Worm (Caenorhabditis elegans) whole organism, late embryonic: ENCODE results near the gene rrsr-1.

Source experiments
- C08G9.2 ChIP-seq: sonication (generic microtip); optimal IDR thresholded peaks from 2 replicates; lab custom pipeline; 2016; ENCODE audit warnings: mild to moderate bottlenecking, missing genetic modification characterization, moderate library complexity, missing compliant biosample characterization
- C38D4.7 ChIP-seq: fragments of 200-800 bp; sonication (Bioruptor generic); optimal IDR thresholded peaks from 2 replicates; lab custom pipeline; 2018; ENCODE audit warnings: mild to moderate bottlenecking, missing genetic modification characterization, moderate library complexity, missing compliant biosample characterization
- F13H6.1 ChIP-seq: sonication (generic microtip); optimal IDR thresholded peaks from 2 replicates; lab custom pipeline; 2016; ENCODE audit warnings: missing genetic modification characterization, missing compliant biosample characterization
- K02D7.2 ChIP-seq: sonication (generic microtip); optimal IDR thresholded peaks from 2 replicates; lab custom pipeline; 2017; ENCODE audit warnings: mild to moderate bottlenecking, missing genetic modification characterization, missing compliant biosample characterization
- K09A11.1 ChIP-seq: sonication (generic microtip); optimal IDR thresholded peaks from 2 replicates; lab custom pipeline; 2017; ENCODE audit warnings: antibody characterized with exemption, mild to moderate bottlenecking, missing genetic modification characterization, missing compliant biosample characterization; ENCODE audit not compliant: insufficient read depth
- T23F11.4 ChIP-seq: fragments of 200-800 bp; sonication (Bioruptor generic); optimal IDR thresholded peaks from 2 replicates; lab custom pipeline; 2018; ENCODE audit warnings: mild to moderate bottlenecking, missing genetic modification characterization, missing compliant biosample characterization
- Y22D7AL.16 ChIP-seq: sonication (generic microtip); optimal IDR thresholded peaks from 2 replicates; lab custom pipeline; 2016; ENCODE audit warnings: missing genetic modification characterization, missing compliant biosample characterization
- ceh-24 ChIP-seq: sonication (generic microtip); optimal IDR thresholded peaks from 2 replicates; lab custom pipeline; 2016; ENCODE audit warnings: mild to moderate bottlenecking, missing genetic modification characterization, missing compliant biosample characterization
- ceh-30 ChIP-seq: fragments of 150-350 bp; optimal IDR thresholded peaks from 2 replicates; lab custom pipeline; 2014; ENCODE audit warnings: missing biosample characterization, missing genetic modification characterization
- ceh-34 ChIP-seq: sonication (generic microtip); optimal IDR thresholded peaks from 2 replicates; lab custom pipeline; 2016; ENCODE audit warnings: mild to moderate bottlenecking, missing genetic modification characterization, missing compliant biosample characterization
- ceh-45 ChIP-seq: fragments of 200-800 bp; sonication (Bioruptor generic); IDR thresholded peaks from 2 replicates; pipeline ENCODE4 v1.3.6; 2022; ENCODE audit warnings: missing genetic modification reagents, missing genetic modification characterization, missing compliant biosample characterization
- ceh-48 ChIP-seq: sonication (generic microtip); optimal IDR thresholded peaks from 2 replicates; lab custom pipeline; 2016; ENCODE audit warnings: missing genetic modification characterization, inconsistent platforms, missing compliant biosample characterization
- ceh-6 ChIP-seq: fragments of 200-800 bp; sonication (Bioruptor generic); optimal IDR thresholded peaks from 2 replicates; lab custom pipeline; 2018; ENCODE audit warnings: mild to moderate bottlenecking, missing genetic modification characterization, missing compliant biosample characterization
- ceh-9 ChIP-seq: sonication (generic microtip); optimal IDR thresholded peaks from 2 replicates; lab custom pipeline; 2016; ENCODE audit warnings: mild to moderate bottlenecking, missing genetic modification characterization, inconsistent platforms, missing compliant biosample characterization
- che-1 ChIP-seq: sonication (generic microtip); optimal IDR thresholded peaks from 2 replicates; lab custom pipeline; 2016; ENCODE audit warnings: mild to moderate bottlenecking, missing genetic modification characterization, missing compliant biosample characterization
- dmd-4 ChIP-seq: sonication (generic microtip); optimal IDR thresholded peaks from 2 replicates; lab custom pipeline; 2016; ENCODE audit warnings: borderline replicate concordance, missing genetic modification characterization, missing compliant biosample characterization
- eyg-1 ChIP-seq: sonication (generic microtip); optimal IDR thresholded peaks from 2 replicates; lab custom pipeline; 2016; ENCODE audit warnings: missing genotype, missing genetic modification characterization, missing compliant biosample characterization
- hlh-15 ChIP-seq: sonication (generic microtip); optimal IDR thresholded peaks from 2 replicates; lab custom pipeline; 2016; ENCODE audit warnings: missing genetic modification characterization, missing compliant biosample characterization
- hlh-30 ChIP-seq: sonication (generic microtip); optimal IDR thresholded peaks from 2 replicates; lab custom pipeline; 2017; ENCODE audit warnings: antibody characterized with exemption, missing genetic modification characterization, missing compliant biosample characterization; ENCODE audit not compliant: insufficient read depth
- hlh-8 ChIP-seq: sonication (generic microtip); optimal IDR thresholded peaks from 2 replicates; lab custom pipeline; 2016; ENCODE audit warnings: missing genotype, missing genetic modification characterization, missing compliant biosample characterization
- lim-6 ChIP-seq: sonication (generic microtip); optimal IDR thresholded peaks from 2 replicates; lab custom pipeline; 2016; ENCODE audit warnings: missing genetic modification characterization, missing compliant biosample characterization
- npax-4 ChIP-seq: sonication (generic microtip); optimal IDR thresholded peaks from 2 replicates; lab custom pipeline; 2016; ENCODE audit warnings: missing genetic modification characterization, missing compliant biosample characterization
- odd-2 ChIP-seq: sonication (generic microtip); optimal IDR thresholded peaks from 2 replicates; lab custom pipeline; 2017; ENCODE audit warnings: antibody characterized with exemption, mild to moderate bottlenecking, missing genetic modification characterization, missing compliant biosample characterization
- pag-3 ChIP-seq: sonication (generic microtip); optimal IDR thresholded peaks from 2 replicates; lab custom pipeline; 2016; ENCODE audit warnings: missing compliant biosample characterization, missing genetic modification characterization, borderline replicate concordance
- pat-9 ChIP-seq: fragments of 200-800 bp; sonication (Bioruptor generic); optimal IDR thresholded peaks from 2 replicates; lab custom pipeline; 2018; ENCODE audit warnings: mild to moderate bottlenecking, missing genetic modification characterization, moderate library complexity, missing compliant biosample characterization
- pha-4 ChIP-seq: fragments of 150-350 bp; optimal IDR thresholded peaks from 2 replicates; lab custom pipeline; 2018; ENCODE audit warnings: missing biosample characterization, missing genetic modification reagents, missing genetic modification characterization
- pqm-1 ChIP-seq: sonication (generic microtip); optimal IDR thresholded peaks from 2 replicates; lab custom pipeline; 2016; ENCODE audit warnings: missing genetic modification characterization, missing compliant biosample characterization
- pros-1 ChIP-seq: fragments of 150-350 bp; optimal IDR thresholded peaks from 2 replicates; lab custom pipeline; 2014; ENCODE audit warnings: missing biosample characterization, missing genetic modification reagents, missing genetic modification characterization
- sox-2 ChIP-seq: fragments of 200-800 bp; sonication (Bioruptor generic); IDR thresholded peaks from 2 replicates; pipeline ENCODE4 v1.3.6; 2022; ENCODE audit warnings: missing genetic modification reagents, missing genetic modification characterization, missing compliant biosample characterization
- sox-4 ChIP-seq: sonication (generic microtip); optimal IDR thresholded peaks from 2 replicates; lab custom pipeline; 2017; ENCODE audit warnings: mild to moderate bottlenecking, missing genetic modification characterization, inconsistent platforms, missing compliant biosample characterization
- tbx-2 ChIP-seq: sonication (generic microtip); optimal IDR thresholded peaks from 2 replicates; lab custom pipeline; 2016; ENCODE audit warnings: missing genetic modification characterization, missing compliant biosample characterization
- tbx-7 ChIP-seq: sonication (generic microtip); optimal IDR thresholded peaks from 2 replicates; lab custom pipeline; 2016; ENCODE audit warnings: missing genotype, missing genetic modification characterization, missing compliant biosample characterization
- unc-42 ChIP-seq: sonication (generic microtip); optimal IDR thresholded peaks from 2 replicates; lab custom pipeline; 2016; ENCODE audit warnings: missing genotype, missing genetic modification characterization, missing compliant biosample characterization
- unc-55 ChIP-seq: sonication (generic microtip); optimal IDR thresholded peaks from 2 replicates; lab custom pipeline; 2017; ENCODE audit warnings: missing biosample characterization, missing genetic modification reagents, missing genetic modification characterization
- ztf-16 ChIP-seq: sonication (generic microtip); optimal IDR thresholded peaks from 2 replicates; lab custom pipeline; 2017; ENCODE audit warnings: missing genetic modification characterization, missing compliant biosample characterization

Gene rrsr-1

DNA sequence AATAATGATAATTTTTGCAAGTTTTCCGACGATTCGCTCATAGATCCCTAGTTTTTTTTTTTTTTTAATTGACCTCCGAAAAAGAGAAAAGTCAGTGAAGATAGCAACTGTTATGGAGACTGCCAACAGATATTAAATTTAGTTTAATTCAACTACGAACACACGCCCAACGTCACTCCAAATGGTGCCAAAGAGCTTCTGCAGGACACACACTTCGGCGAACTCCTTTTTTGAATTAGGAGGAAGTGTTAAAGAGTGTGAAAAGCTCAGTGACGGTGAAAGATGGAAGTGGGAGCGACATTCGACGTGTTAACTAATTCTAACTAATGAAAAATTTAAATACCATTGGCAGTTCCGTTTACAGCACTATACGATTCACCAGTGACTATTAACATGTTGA is 12.8 kb downstream of the rrsr-1 start:
- TF ChIP-seq ceh-24 (tag; lab: Kevin White, UChicago) (no peak), sox-4 (tag; lab: Kevin White, UChicago) (no peak)

DNA sequence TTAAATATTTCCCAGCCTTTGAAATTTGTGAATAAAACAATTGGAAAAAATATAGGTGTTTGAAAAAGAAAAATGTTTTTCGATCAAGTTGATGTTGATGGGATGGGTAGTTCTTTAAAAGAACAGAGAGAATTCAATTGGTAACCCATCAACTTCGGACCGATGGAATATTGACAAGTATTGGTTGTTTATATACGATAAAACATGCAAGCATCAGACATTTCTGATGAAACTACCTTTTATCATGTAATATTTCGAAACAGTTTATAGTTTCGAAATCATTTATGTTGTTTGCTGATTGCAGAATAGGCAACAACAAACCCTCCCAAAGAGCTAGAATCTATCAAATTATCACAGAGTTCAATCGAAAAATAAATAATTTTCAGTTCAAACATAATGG is 14.9 kb downstream of the rrsr-1 start:
- no peak for TF ChIP-seq ceh-48 (tag; lab: Kevin White, UChicago)
- no peak for TF ChIP-seq sox-4 (tag; lab: Kevin White, UChicago)
- no peak for TF ChIP-seq lim-6
- TF ChIP-seq C38D4.7 = no peak
- TF ChIP-seq ceh-45 (GFP tag; lab: Robert Waterston, UW) = no peak
- TF ChIP-seq K02D7.2 (tag; lab: Kevin White, UChicago) = no peak
- no peak for TF ChIP-seq che-1 (tag; lab: Kevin White, UChicago)
- no peak for TF ChIP-seq Y22D7AL.16 (tag; lab: Kevin White, UChicago)
- TF ChIP-seq T23F11.4 (GFP tag; lab: Kevin White, UChicago) = no peak
- TF ChIP-seq ceh-34 (tag; lab: Kevin White, UChicago) = no peak
- TF ChIP-seq ceh-9 (tag; lab: Kevin White, UChicago) = no peak
- no peak for TF ChIP-seq odd-2 (tag; lab: Kevin White, UChicago)
- no peak for TF ChIP-seq hlh-30 (tag; lab: Kevin White, UChicago)
- no peak for TF ChIP-seq pros-1 (tag; lab: Kevin White, UChicago)
- no peak for TF ChIP-seq pat-9 (tag; lab: Kevin White, UChicago)
- TF ChIP-seq pag-3 (tag; lab: Kevin White, UChicago) = no peak
- no peak for TF ChIP-seq ceh-30 (tag; lab: Kevin White, UChicago)
- TF ChIP-seq dmd-4 (tag; lab: Kevin White, UChicago) = no peak
- TF ChIP-seq, all 69 proteins: peak for 0

DNA sequence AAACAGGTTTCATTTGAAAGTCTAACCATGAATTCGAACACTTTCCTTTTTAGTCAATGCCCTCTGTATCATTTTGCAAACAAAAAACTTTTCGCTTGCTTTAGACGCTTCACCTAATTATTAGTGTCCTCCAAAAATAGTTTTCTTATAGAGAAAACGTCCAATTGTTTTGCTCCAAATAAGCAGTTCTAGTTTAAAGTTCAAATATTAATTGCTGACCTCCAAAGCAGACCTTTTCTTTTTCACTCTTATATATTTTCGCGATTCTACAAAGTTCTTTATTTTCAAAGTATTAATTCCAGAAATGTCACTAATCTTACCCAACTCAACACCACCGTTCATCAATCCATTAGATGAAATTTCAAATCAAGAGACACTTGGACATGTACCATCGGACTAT is 16.0 kb downstream of the rrsr-1 start, which contains the start of gene gnrr-2:
TSS of gene gnrr-2 (plus strand) at position 301 of the 400 bp plus-strand sequence.
- no peak for TF ChIP-seq ceh-30 (tag; lab: Kevin White, UChicago)

DNA sequence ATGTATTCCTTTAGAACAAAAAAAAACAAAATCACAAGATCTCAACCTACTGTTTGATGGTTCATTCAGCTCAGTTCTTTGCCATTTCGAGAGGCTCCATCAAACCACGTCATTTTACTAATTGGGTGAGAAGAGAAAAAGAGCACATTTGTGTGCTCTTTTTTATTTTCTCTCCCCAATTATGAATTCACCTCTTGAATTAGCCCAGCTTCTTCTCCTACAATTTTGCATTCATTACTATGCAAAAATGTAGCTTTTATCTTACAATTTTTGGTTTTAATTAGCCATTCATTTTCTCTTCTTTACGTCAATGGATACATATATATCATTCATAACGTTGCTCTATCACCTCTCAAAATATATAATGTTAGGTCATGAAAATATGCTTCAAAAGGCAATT is 19.2 kb downstream of the rrsr-1 start:
- no peak for TF ChIP-seq npax-4
- no peak for TF ChIP-seq sox-4 (tag; lab: Kevin White, UChicago)
- no peak for TF ChIP-seq ceh-6 (GFP tag; lab: Kevin White, UChicago)
- no peak for TF ChIP-seq K09A11.1
- TF ChIP-seq ceh-24 (tag; lab: Kevin White, UChicago) = no peak
- TF ChIP-seq tbx-2 (tag; lab: Kevin White, UChicago) = no peak
- TF ChIP-seq hlh-8 (tag; lab: Kevin White, UChicago) = no peak
- TF ChIP-seq hlh-15 = no peak
- no peak for TF ChIP-seq pha-4 (tag; lab: Kevin White, UChicago)
- TF ChIP-seq ceh-45 (GFP tag; lab: Robert Waterston, UW) = no peak
- TF ChIP-seq pqm-1 (tag; lab: Kevin White, UChicago) = no peak
- TF ChIP-seq eyg-1 (tag; lab: Kevin White, UChicago) = no peak
- TF ChIP-seq T23F11.4 (GFP tag; lab: Kevin White, UChicago) = no peak
- TF ChIP-seq hlh-30 (tag; lab: Kevin White, UChicago) = no peak
- no peak for TF ChIP-seq ceh-34 (tag; lab: Kevin White, UChicago)
- no peak for TF ChIP-seq F13H6.1
- TF ChIP-seq K02D7.2 (tag; lab: Kevin White, UChicago) = no peak
- no peak for TF ChIP-seq tbx-7 (tag; lab: Kevin White, UChicago)
- TF ChIP-seq unc-42 (tag; lab: Kevin White, UChicago) = no peak

DNA sequence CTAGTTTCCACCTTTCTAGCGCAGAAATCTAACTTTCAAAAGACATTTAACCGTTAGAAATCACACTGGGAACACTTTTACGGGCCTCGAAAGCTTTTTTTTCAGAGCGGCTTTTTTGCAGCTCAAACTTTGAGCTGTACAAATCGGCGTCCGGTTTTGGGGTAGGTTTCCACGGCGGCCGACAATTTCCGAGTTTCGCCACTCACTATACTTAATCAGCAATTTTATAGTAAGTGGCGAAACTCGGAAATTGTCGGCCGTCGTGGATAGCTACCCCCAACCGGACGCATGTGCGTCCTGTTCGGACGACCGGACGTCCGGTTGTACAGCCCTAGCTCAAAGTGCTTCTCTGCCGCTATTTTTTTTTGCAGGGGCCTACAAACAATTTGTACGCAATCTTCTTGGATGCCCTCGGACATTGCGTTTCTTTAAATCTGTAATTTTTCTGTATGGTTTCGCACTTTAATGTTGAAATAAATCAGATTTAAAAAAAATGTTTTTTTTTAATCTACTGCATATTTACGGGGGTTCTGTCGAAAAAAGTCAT is 28.6 kb downstream of the rrsr-1 start:
- TF ChIP-seq hlh-30 (tag; lab: Kevin White, UChicago) (no peak), unc-42 (tag; lab: Kevin White, UChicago) (no peak), C08G9.2 (tag; lab: Kevin White, UChicago) (no peak), unc-55 (no peak), ztf-16 (tag; lab: Kevin White, UChicago) (no peak), sox-2 (GFP tag; lab: Robert Waterston, UW) (no peak), F13H6.1 (no peak), ceh-48 (tag; lab: Kevin White, UChicago) (no peak)
